Worm (Caenorhabditis elegans): ENCODE results near the gene nspb-1.

The nspb-1 gene

DNA sequence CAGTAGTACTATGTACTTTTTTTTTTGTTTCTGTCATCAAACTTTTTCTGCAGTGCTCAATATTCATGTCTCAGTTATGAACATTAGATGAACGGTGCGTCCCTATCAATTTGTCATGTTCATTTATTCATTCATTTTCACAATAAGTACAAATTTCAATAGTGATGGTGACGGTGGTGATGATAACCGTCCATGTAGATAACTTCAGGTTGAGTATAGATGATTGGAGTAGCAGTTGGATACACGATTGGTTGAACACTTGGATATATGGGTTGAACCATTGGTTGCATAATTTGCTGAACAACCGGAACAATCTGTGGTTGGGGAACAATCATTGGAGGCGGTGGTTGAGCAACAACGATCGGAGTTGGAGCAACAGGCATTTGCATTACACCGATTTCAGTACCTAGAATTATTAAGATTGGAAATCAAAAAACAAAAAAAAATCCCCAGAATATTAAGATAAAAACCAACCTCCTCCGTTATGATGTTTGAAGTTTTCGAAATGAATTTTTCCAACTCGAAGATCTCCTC, 2.8 kb downstream of the nspb-1 start:
- TF ChIP-seq F13C5.2 (tag; optimal IDR thresholded peaks at IDR 0.05) = no peak
- no peak for TF ChIP-seq ama-1 (optimal IDR thresholded peaks at IDR 0.05)
- no peak for TF ChIP-seq hnd-1 (tag; optimal IDR thresholded peaks at IDR 0.05)
- no peak for TF ChIP-seq flt-1 (GFP tag; IDR thresholded peaks at IDR 0.05)
- TF ChIP-seq tra-4 (tag; optimal IDR thresholded peaks at IDR 0.05) = no peak
- no peak for TF ChIP-seq tbx-37 (GFP tag; conservative IDR thresholded peaks at IDR 0.05)
- no peak for TF ChIP-seq ceh-13 (GFP tag; optimal IDR thresholded peaks at IDR 0.05)
- TF ChIP-seq hmbx-1 (tag; optimal IDR thresholded peaks at IDR 0.05) = no peak
- no peak for TF ChIP-seq B0310.2 (tag; optimal IDR thresholded peaks at IDR 0.05)
- TF ChIP-seq tbx-11 (GFP tag; IDR thresholded peaks at IDR 0.05) = no peak

DNA sequence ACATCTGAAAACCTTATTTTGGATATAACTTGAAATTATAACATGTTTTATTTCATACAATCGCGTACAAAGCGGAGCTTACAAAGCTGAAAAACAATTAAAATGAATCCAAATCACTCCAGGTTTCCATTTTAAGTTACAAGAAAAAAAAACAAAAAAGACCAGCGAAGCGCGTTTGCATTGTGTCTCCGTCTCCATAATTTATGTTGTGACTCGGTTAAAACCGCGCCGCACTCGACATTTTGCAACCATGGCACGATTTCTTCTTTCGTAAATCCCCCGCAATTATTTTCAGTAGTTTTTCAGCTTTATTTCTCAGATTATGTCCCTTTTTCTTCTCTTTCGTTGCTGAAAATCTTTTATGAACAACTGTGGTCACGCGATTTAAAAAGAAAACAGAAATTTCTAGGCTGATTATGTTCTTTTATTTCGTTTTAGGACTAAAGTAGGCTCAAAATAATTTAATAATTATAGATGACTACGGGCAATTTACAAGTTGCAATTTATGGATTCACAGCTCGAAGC, 5.5 kb downstream of the nspb-1 start, which contains the start of the genes F38A5.2 and dnj-11:
Gene F38A5.2 (minus strand): TSS at position 4 of the 525 bp plus-strand sequence.
Gene dnj-11 (plus strand): TSS at position 475 of the 525 bp plus-strand sequence.
- no peak for TF ChIP-seq hmbx-1 (tag; optimal IDR thresholded peaks at IDR 0.05)
- TF ChIP-seq hnd-1 (tag; optimal IDR thresholded peaks at IDR 0.05) = no peak
- TF ChIP-seq ama-1 (optimal IDR thresholded peaks at IDR 0.05) = no peak
- peak; percentile 59 for TF ChIP-seq F13C5.2 (tag; optimal IDR thresholded peaks at IDR 0.05)
- TF ChIP-seq tbx-37 (GFP tag; conservative IDR thresholded peaks at IDR 0.05) = no peak
- no peak for TF ChIP-seq scrt-1 (GFP tag; IDR thresholded peaks at IDR 0.05)
- TF ChIP-seq ceh-36 (tag; optimal IDR thresholded peaks at IDR 0.05) = no peak

DNA sequence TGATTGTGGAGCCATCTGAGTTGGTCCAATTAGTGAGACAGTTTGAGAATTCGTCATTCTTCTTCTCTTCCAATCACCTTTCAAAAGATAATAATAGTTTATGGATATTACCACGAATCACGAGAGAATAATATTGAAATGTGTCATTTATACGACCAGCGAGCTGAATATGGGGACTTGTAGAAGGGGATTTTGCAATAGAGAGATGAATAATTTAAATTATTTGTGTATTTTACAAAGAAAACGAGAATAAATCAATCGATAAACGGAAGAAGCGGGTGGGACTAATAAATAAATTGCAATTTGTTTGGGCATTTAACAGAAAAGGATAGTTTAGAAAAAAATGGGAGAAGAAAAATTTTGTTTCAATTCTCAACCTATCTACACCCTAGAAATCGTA, 8.3 kb downstream of the nspb-1 start, which contains the start of gene odr-8:
Gene odr-8 (minus strand): TSS at position 101 of the 400 bp plus-strand sequence.
- no peak for TF ChIP-seq hnd-1 (tag; optimal IDR thresholded peaks at IDR 0.05)
- TF ChIP-seq F13C5.2 (tag; optimal IDR thresholded peaks at IDR 0.05) = no peak
- no peak for TF ChIP-seq scrt-1 (GFP tag; IDR thresholded peaks at IDR 0.05)
- TF ChIP-seq hmbx-1 (tag; optimal IDR thresholded peaks at IDR 0.05) = no peak
- TF ChIP-seq sea-1 (GFP tag; conservative IDR thresholded peaks at IDR 0.05) = no peak
- TF ChIP-seq ceh-36 (tag; optimal IDR thresholded peaks at IDR 0.05) = no peak
- TF ChIP-seq flt-1 (GFP tag; IDR thresholded peaks at IDR 0.05) = no peak
- TF ChIP-seq B0310.2 (tag; optimal IDR thresholded peaks at IDR 0.05) = no peak
- no peak for TF ChIP-seq pes-1 (GFP tag; IDR thresholded peaks at IDR 0.05)
- TF ChIP-seq tbx-37 (GFP tag; conservative IDR thresholded peaks at IDR 0.05) = no peak
- no peak for TF ChIP-seq ama-1 (optimal IDR thresholded peaks at IDR 0.05)
- TF ChIP-seq tra-4 (tag; optimal IDR thresholded peaks at IDR 0.05) = no peak

DNA sequence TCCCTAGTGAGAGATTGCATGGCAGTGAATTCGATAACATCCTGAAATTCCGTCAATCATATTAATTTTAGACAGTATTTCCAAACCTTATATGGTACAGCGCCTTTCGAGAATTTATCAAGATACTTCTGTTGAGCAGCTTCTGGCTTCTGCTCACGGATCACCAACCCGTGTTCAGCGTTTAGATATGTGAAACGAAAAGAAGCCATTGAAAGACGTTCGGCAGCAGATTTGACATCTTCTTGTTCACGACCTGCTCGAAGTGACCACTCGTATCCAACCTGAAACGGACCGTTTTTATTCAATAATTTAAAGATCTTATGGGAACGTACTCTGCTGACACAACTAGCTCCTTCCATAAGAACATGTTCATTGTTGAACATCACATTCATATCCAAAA, 9.3 kb downstream of the nspb-1 start:
- TF ChIP-seq tbx-11 (GFP tag; IDR thresholded peaks at IDR 0.05) (no peak), ceh-13 (GFP tag; optimal IDR thresholded peaks at IDR 0.05) (no peak), B0310.2 (tag; optimal IDR thresholded peaks at IDR 0.05) (no peak), hnd-1 (tag; optimal IDR thresholded peaks at IDR 0.05) (no peak), scrt-1 (GFP tag; IDR thresholded peaks at IDR 0.05) (no peak)

DNA sequence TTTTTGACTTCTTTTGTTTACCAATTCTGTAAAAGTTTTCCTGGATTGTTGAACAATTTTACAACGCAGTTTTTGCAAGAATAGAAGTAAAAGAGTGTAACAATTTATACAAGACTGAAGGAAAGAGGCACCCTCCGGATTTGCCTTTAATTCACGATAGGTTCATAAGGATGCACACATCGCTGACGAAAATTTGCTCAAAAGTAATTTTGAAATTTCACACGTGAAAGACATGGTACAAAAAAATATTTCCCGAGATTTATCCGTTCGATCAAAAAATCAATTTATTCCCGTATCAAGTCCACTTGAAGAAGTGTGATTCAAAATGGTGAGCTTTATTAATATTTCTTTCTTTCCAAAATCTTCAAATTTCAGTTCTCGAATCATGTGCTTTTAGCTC, 13.0 kb downstream of the nspb-1 start, which contains the start of gene C43G2.3:
Gene C43G2.3 (plus strand): TSS at position 301 of the 400 bp plus-strand sequence.
- no peak for TF ChIP-seq ceh-36 (tag; optimal IDR thresholded peaks at IDR 0.05)
- no peak for TF ChIP-seq ceh-13 (GFP tag; optimal IDR thresholded peaks at IDR 0.05)
- no peak for TF ChIP-seq scrt-1 (GFP tag; IDR thresholded peaks at IDR 0.05)
- no peak for TF ChIP-seq tra-4 (tag; optimal IDR thresholded peaks at IDR 0.05)
- TF ChIP-seq pes-1 (GFP tag; IDR thresholded peaks at IDR 0.05) = no peak
- TF ChIP-seq ets-7 (tag; optimal IDR thresholded peaks at IDR 0.05) = no peak
- no peak for TF ChIP-seq hmbx-1 (tag; optimal IDR thresholded peaks at IDR 0.05)
- TF ChIP-seq ama-1 (optimal IDR thresholded peaks at IDR 0.05) = no peak
- TF ChIP-seq tbx-37 (GFP tag; conservative IDR thresholded peaks at IDR 0.05) = no peak
- TF ChIP-seq F13C5.2 (tag; optimal IDR thresholded peaks at IDR 0.05) = no peak
- no peak for TF ChIP-seq hnd-1 (tag; optimal IDR thresholded peaks at IDR 0.05)

DNA sequence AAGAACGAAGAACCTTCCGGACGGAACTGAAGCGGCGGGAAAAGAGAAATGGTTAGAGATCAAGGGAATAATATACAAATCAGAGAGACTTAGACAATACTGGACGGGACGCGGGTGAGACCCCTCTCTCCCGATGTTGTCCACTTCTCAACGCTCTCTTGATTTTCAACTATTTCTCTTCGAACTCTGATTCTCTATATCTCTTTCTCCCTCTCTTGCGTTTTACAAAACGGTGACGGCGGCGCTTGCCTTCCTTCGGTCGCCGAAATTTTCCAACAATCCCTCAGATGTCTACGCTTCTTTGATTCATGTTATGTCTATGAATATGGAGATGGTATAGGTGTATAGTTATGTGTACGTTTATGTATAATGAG, 14.2 kb downstream of the nspb-1 start:
- TF ChIP-seq hnd-1 (tag; optimal IDR thresholded peaks at IDR 0.05) = no peak
- TF ChIP-seq tbx-37 (GFP tag; conservative IDR thresholded peaks at IDR 0.05) = no peak
- no peak for TF ChIP-seq aly-1 (tag; optimal IDR thresholded peaks at IDR 0.05)
- TF ChIP-seq ama-1 (optimal IDR thresholded peaks at IDR 0.05) = no peak
- no peak for TF ChIP-seq F13C5.2 (tag; optimal IDR thresholded peaks at IDR 0.05)
- no peak for TF ChIP-seq sea-1 (GFP tag; conservative IDR thresholded peaks at IDR 0.05)
- no peak for TF ChIP-seq hmg-4 (GFP tag; optimal IDR thresholded peaks at IDR 0.05)
- no peak for TF ChIP-seq scrt-1 (GFP tag; IDR thresholded peaks at IDR 0.05)
- no peak for TF ChIP-seq ets-7 (tag; optimal IDR thresholded peaks at IDR 0.05)
- TF ChIP-seq tra-4 (tag; optimal IDR thresholded peaks at IDR 0.05) = no peak
- no peak for TF ChIP-seq pes-1 (GFP tag; IDR thresholded peaks at IDR 0.05)
- TF ChIP-seq flt-1 (GFP tag; IDR thresholded peaks at IDR 0.05) = no peak
- no peak for TF ChIP-seq B0310.2 (tag; optimal IDR thresholded peaks at IDR 0.05)

DNA sequence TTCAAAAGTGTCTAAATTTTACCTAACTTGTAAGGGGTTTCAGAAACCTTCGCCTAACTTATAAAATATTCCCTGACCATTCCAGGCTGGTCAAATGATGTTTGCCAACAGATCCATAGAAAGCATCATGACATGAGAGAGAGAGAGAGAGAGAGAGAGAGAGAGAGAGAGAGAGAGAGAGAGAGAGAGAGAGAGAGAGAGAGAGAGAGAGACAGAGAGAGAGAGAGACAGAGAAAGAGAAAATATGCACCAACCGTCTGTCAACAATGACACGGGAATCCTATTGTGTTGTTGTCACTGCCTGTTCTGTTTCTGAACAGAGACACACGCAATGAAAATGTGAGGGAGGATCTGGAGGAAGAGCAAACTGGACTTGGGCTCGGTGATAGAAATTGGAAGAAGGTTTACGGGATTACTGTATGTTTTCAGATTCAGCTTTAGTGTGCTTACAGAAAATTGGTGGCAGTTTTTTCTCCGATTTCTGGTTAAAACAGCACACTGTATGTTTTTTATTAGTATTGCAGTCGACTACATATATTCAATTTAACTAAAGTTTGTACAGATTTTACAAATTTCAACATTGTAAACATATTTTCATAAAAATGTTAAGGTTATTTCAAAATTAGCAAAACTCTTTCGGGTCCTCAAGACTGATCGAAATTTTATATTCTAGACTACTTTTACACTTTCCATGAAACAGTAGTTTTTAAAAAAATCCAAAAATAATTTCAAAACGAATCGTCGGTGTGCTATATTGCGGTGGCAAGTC, 14.8 kb downstream of the nspb-1 start:
- TF ChIP-seq tbx-11 (GFP tag; IDR thresholded peaks at IDR 0.05) (no peak), pes-1 (GFP tag; IDR thresholded peaks at IDR 0.05) (no peak), F13C5.2 (tag; optimal IDR thresholded peaks at IDR 0.05) (no peak), hmbx-1 (tag; optimal IDR thresholded peaks at IDR 0.05) (no peak), sea-1 (GFP tag; conservative IDR thresholded peaks at IDR 0.05) (no peak)

DNA sequence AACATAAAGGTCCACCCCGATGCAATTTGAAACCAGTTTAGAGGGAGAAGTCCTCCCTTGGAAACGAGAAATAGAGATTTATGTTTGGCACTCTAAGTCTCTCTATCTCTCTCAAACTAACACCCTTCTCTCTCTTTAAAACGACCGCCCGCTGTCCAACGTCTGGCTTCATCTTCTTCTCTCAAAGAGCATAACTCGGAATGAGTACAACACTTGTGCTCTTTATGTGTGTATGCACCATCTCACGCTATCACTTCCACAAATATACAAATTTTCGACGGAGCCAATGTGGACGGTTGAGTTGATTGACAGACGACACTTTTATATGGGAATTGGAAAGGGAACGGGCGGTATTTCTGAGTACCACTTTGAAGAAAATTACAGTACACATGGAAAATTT, 16.6 kb downstream of the nspb-1 start:
- no peak for TF ChIP-seq sea-1 (GFP tag; conservative IDR thresholded peaks at IDR 0.05)
- no peak for TF ChIP-seq tbx-37 (GFP tag; conservative IDR thresholded peaks at IDR 0.05)
- TF ChIP-seq flt-1 (GFP tag; IDR thresholded peaks at IDR 0.05) = no peak
- no peak for TF ChIP-seq B0310.2 (tag; optimal IDR thresholded peaks at IDR 0.05)
- TF ChIP-seq ceh-36 (tag; optimal IDR thresholded peaks at IDR 0.05) = no peak

Data from whole organism, early embryonic.